Worm (Caenorhabditis elegans) whole organism, L2 larva: ENCODE data around the gene duo-1.

ENCODE experiments used
- F13H6.1 ChIP-seq: sonication (generic microtip); optimal IDR thresholded peaks from 2 replicates; lab custom pipeline; 2016; ENCODE audit warnings: missing genetic modification characterization, missing compliant biosample characterization
- R02D3.7 ChIP-seq: fragments of 150-350 bp; optimal IDR thresholded peaks from 2 replicates; lab custom pipeline; 2014; ENCODE audit warnings: missing biosample characterization, missing genetic modification characterization
- Y55F3AM.14 ChIP-seq: fragments of 200-800 bp; sonication (Bioruptor generic); optimal IDR thresholded peaks from 2 replicates; lab custom pipeline; 2018; ENCODE audit warnings: mild to moderate bottlenecking, missing genetic modification characterization, missing compliant biosample characterization
- alr-1 ChIP-seq: fragments of 150-350 bp; optimal IDR thresholded peaks from 2 replicates; lab custom pipeline; 2014; ENCODE audit warnings: missing biosample characterization, missing genetic modification characterization
- aly-2 ChIP-seq: fragments of 150-350 bp; optimal IDR thresholded peaks from 2 replicates; lab custom pipeline; 2014; ENCODE audit warnings: missing biosample characterization, missing genetic modification characterization
- blmp-1 ChIP-seq: sonication (generic microtip); optimal IDR thresholded peaks from 2 replicates; lab custom pipeline; 2017; ENCODE audit warnings: missing genetic modification characterization, mild to moderate bottlenecking, missing compliant biosample characterization, antibody characterized with exemption, moderate library complexity; ENCODE audit not compliant: insufficient read depth
- ceh-16 ChIP-seq: fragments of 150-350 bp; optimal IDR thresholded peaks from 2 replicates; lab custom pipeline; 2014; ENCODE audit warnings: missing biosample characterization, missing genetic modification characterization
- crh-2 ChIP-seq: sonication (generic microtip); optimal IDR thresholded peaks from 2 replicates; lab custom pipeline; 2017; ENCODE audit warnings: missing biosample characterization, missing genetic modification characterization
- dmd-4 ChIP-seq: sonication (generic microtip); optimal IDR thresholded peaks from 2 replicates; lab custom pipeline; 2017; ENCODE audit warnings: missing biosample characterization, missing genetic modification characterization
- egl-27 ChIP-seq: sonication (generic microtip); optimal IDR thresholded peaks from 3 replicates; lab custom pipeline; 2017; ENCODE audit warnings: missing biosample characterization, missing genetic modification reagents, missing genetic modification characterization
- elt-1 ChIP-seq: fragments of 150-350 bp; optimal IDR thresholded peaks from 2 replicates; lab custom pipeline; 2014; ENCODE audit warnings: missing biosample characterization, missing genetic modification characterization
- elt-3 ChIP-seq: sonication (generic microtip); optimal IDR thresholded peaks from 2 replicates; lab custom pipeline; 2017; ENCODE audit warnings: missing biosample characterization, missing genetic modification characterization
- fos-1 ChIP-seq: fragments of 150-350 bp; optimal IDR thresholded peaks from 2 replicates; lab custom pipeline; 2014; ENCODE audit warnings: missing biosample characterization, missing genetic modification characterization
- gmeb-1 ChIP-seq: fragments of 150-350 bp; optimal IDR thresholded peaks from 2 replicates; lab custom pipeline; 2014; ENCODE audit warnings: missing biosample characterization, missing genetic modification characterization
- lin-11 ChIP-seq: fragments of 150-350 bp; sonication (generic microtip); optimal IDR thresholded peaks from 2 replicates; lab custom pipeline; 2014; ENCODE audit warnings: missing biosample characterization, missing genetic modification characterization, inconsistent platforms, mixed read lengths
- lin-13 ChIP-seq: fragments of 150-350 bp; optimal IDR thresholded peaks from 2 replicates; lab custom pipeline; 2014; ENCODE audit warnings: missing biosample characterization, missing genetic modification reagents, missing genetic modification characterization
- lsy-2 ChIP-seq, 2 experiments: fragments of 150-350 bp in 1 of 2; sonication (generic microtip) in 1 of 2; optimal IDR thresholded peaks; 2 replicates each; lab custom pipeline; 2014 to 2017; ENCODE audit warnings: missing biosample characterization in 2 of 2, missing genetic modification characterization in 2 of 2
- mab-5 ChIP-seq: fragments of 150-350 bp; optimal IDR thresholded peaks from 2 replicates; lab custom pipeline; 2014; ENCODE audit warnings: missing biosample characterization, missing genetic modification characterization
- mbf-1 ChIP-seq: sonication (generic microtip); optimal IDR thresholded peaks from 2 replicates; lab custom pipeline; 2017; ENCODE audit warnings: missing biosample characterization, missing genetic modification characterization
- nhr-10 ChIP-seq: sonication (generic microtip); optimal IDR thresholded peaks from 2 replicates; lab custom pipeline; 2017; ENCODE audit warnings: missing biosample characterization, missing genetic modification characterization
- nhr-11 ChIP-seq: fragments of 150-350 bp; optimal IDR thresholded peaks from 2 replicates; lab custom pipeline; 2014; ENCODE audit warnings: missing biosample characterization, missing genetic modification characterization
- nhr-12 ChIP-seq: fragments of 150-350 bp; optimal IDR thresholded peaks from 2 replicates; lab custom pipeline; 2014; ENCODE audit warnings: missing biosample characterization, missing genetic modification characterization
- nhr-129 ChIP-seq: fragments of 150-350 bp; optimal IDR thresholded peaks from 2 replicates; lab custom pipeline; 2014; ENCODE audit warnings: missing biosample characterization, missing genetic modification characterization
- nhr-21 ChIP-seq: fragments of 150-350 bp; optimal IDR thresholded peaks from 2 replicates; lab custom pipeline; 2014; ENCODE audit warnings: missing biosample characterization, missing genetic modification characterization
- nhr-23 ChIP-seq: fragments of 150-350 bp; optimal IDR thresholded peaks from 2 replicates; lab custom pipeline; 2014; ENCODE audit warnings: missing biosample characterization, missing genetic modification reagents, missing genetic modification characterization
- nhr-237 ChIP-seq: fragments of 150-350 bp; optimal IDR thresholded peaks from 2 replicates; lab custom pipeline; 2014; ENCODE audit warnings: missing biosample characterization, missing genetic modification characterization
- nhr-25 ChIP-seq: fragments of 150-350 bp; sonication (generic microtip); optimal IDR thresholded peaks from 3 replicates; lab custom pipeline; 2014; ENCODE audit warnings: missing biosample characterization, missing genetic modification characterization
- nhr-77 ChIP-seq: fragments of 150-350 bp; optimal IDR thresholded peaks from 2 replicates; lab custom pipeline; 2014; ENCODE audit warnings: missing biosample characterization, missing genetic modification characterization
- peb-1 ChIP-seq: fragments of 150-350 bp; optimal IDR thresholded peaks from 2 replicates; lab custom pipeline; 2014; ENCODE audit warnings: missing biosample characterization, missing genetic modification characterization
- sma-9 ChIP-seq, 2 experiments: fragments of 150-350 bp in 1 of 2; sonication (generic microtip) in 1 of 2; optimal IDR thresholded peaks; 2 replicates each; lab custom pipeline; 2014 to 2016; ENCODE audit warnings: missing genetic modification characterization in 2 of 2, mild to moderate bottlenecking in 1 of 2, missing biosample characterization in 1 of 2, missing compliant biosample characterization in 1 of 2, missing genetic modification reagents in 1 of 2, moderate library complexity in 1 of 2
- snpc-4 ChIP-seq: fragments of 150-350 bp; optimal IDR thresholded peaks from 2 replicates; lab custom pipeline; 2014; ENCODE audit warnings: missing biosample characterization, missing genetic modification characterization
- unc-39 ChIP-seq: fragments of 150-350 bp; optimal IDR thresholded peaks from 2 replicates; lab custom pipeline; 2014; ENCODE audit warnings: missing biosample characterization, missing genetic modification characterization
- unc-55 ChIP-seq: fragments of 150-350 bp; sonication (generic microtip); optimal IDR thresholded peaks from 3 replicates; lab custom pipeline; 2014; ENCODE audit warnings: missing biosample characterization, missing genetic modification reagents, missing genetic modification characterization
- zag-1 ChIP-seq: fragments of 150-350 bp; optimal IDR thresholded peaks from 2 replicates; lab custom pipeline; 2014; ENCODE audit warnings: missing biosample characterization, missing genetic modification characterization
- ztf-1 ChIP-seq: fragments of 200-800 bp; sonication (Bioruptor generic); conservative IDR thresholded peaks from 2 replicates; pipeline ENCODE4 v1.3.6; 2022; ENCODE audit warnings: missing genetic modification characterization, missing compliant biosample characterization
- ztf-11 ChIP-seq: sonication (generic microtip); optimal IDR thresholded peaks from 2 replicates; lab custom pipeline; 2017; ENCODE audit warnings: missing biosample characterization, missing genetic modification characterization
- ztf-4 ChIP-seq: fragments of 150-350 bp; optimal IDR thresholded peaks from 2 replicates; lab custom pipeline; 2014; ENCODE audit warnings: missing biosample characterization, missing genetic modification characterization

duo-1 gene

DNA sequence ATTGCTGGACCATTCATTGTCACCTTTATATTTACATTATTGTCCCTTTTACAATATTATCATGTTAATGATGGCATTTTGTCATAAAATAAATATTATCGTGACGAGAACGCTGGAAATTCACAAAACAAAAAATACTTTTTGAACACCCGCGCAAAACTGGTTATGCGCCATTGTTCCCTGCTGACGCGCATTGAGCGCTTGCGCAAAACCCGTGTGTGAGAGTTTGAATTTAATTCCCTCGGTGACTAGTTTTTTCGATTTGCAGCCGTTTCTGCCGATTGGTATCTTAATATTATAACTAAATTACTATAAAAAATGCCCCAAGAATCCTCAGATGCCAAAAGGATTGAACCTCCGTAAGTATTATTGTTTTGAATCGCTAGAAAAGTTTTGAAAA is 33.0 kb upstream of the duo-1 start, which contains the start of gene pafo-1 (continued):
- TF ChIP-seq snpc-4: peak; percentile 55
- peak; percentile 87 to 93 for TF ChIP-seq lsy-2 (tag; optimal IDR thresholded peaks at IDR 0.05; lab: Kevin White, UChicago)
- TF ChIP-seq nhr-77 (tag; lab: Kevin White, UChicago): peak; percentile 62
- TF ChIP-seq ztf-11 (tag; lab: Kevin White, UChicago): no peak
- TF ChIP-seq ztf-4: peak; percentile 37

DNA sequence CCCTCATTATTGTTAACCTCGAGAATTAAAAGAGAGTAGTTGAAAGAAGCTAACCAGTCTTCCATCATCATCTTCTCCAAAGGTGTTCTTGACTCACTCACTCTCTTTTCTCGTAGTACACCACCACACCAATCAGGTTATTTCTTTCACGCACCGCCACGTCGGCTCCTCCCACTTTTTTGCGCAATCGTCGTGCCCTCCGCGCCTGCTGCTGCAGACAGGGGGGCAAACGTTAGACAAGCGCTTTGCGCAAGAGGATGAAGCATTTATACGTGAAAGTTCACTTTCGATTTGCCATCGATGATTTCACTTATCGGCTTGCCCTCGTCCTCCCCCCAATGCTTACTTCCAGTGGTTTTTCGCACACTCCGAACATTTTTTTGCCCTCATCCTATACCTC is 29.1 kb upstream of the duo-1 start:
- TF ChIP-seq nhr-25 (peak; percentile 61), unc-55 (no peak), crh-2 (tag; lab: Kevin White, UChicago) (no peak), gmeb-1 (no peak), F13H6.1 (tag; lab: Kevin White, UChicago) (peak; percentile 59), blmp-1 (tag; lab: Kevin White, UChicago) (peak; percentile 59), zag-1 (tag; lab: Kevin White, UChicago) (no peak)
- TF ChIP-seq, all 48 proteins: peak for 3

DNA sequence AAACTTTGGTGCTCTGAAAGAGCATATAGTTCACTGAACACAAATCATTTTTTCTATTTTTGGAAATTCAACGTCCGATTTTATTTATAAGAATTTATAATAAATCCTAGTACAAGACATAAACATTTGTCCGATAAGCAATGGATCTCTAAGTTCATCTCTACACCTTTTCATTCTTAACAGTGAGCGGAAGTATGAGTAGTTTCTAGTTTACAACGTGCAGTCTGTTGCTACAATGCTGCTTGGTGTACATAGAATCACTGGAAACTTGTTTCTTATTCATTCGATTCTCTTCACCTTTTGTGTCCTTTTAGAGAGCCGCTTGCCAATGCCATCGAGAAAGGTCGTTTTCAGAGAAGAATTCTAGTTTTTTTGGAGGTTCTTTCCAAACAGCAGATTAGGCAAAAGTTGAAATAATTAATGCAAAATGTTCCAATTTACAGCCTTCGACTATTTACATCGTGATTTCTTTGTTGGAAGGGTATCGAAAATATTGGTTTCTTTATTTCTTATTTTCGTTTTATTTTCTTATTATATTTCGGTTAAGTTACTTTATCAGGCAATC is 27.4 kb upstream of the duo-1 start:
- TF ChIP-seq nhr-21: no peak
- no peak for TF ChIP-seq zag-1 (tag; lab: Kevin White, UChicago)
- TF ChIP-seq lin-11: no peak
- TF ChIP-seq nhr-25: peak; percentile 53
- TF ChIP-seq nhr-10 (tag; lab: Kevin White, UChicago): no peak
- TF ChIP-seq unc-39 (tag; lab: Kevin White, UChicago): no peak
- TF ChIP-seq unc-55: no peak
- TF ChIP-seq, all 48 proteins: peak for 1

DNA sequence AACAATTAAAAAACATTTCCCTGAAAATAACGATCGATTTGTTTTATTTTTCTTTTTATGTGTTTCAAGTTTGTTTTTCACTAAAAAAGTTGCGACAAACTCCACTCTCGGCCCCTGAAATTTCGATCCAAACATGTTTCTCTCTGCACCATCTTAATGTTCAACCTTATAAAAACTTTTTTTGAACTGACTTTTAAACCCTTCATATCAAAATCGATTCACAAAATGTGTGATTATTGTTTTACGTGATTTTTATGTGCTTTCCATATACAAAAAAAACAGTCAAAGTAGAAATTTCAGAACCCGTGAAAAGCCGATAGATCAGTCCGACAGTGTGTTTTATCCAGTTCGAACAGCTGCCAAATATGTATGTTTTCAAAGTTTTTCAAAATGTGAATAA is 26.9 kb upstream of the duo-1 start, which contains the start of gene ccch-1:
TSS of gene ccch-1 (plus strand) at position 301 of the 400 bp plus-strand sequence.
- TF ChIP-seq mab-5 (no peak), fos-1 (tag; lab: Kevin White, UChicago) (no peak), nhr-237 (tag; lab: Kevin White, UChicago) (no peak), egl-27 (tag; lab: Kevin White, UChicago) (no peak), dmd-4 (no peak)

DNA sequence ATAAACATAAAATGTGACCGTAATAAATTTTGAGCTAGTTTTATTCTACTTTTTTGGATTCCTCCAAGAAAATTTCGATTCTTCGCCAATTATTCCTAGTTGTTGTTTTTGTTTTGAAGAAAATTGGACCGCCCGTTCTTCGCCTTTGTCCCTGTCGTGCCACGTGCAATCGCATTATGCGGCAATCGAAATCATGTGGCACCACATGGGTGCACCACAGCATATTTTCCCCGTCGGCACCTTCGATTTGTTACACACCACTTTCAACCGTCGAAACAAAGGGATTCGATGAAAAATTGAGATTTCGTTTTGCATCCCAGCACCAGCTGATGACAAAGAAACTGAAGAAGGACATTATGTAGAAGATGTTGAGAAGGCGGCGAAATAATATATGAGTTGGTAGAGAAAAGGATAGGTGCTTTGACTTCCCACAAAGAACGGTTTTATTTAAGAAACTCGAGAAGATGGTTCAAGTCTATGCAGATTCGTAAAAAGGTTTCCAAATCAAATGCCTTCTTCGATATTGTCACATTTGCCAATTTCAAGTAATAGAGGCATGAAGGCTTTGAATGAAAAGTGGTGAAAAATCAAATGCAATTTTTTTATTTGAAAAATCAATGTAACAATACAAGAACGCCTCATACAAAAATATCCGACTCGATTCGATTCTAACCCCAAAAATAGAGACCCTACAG is 25.6 kb upstream of the duo-1 start:
- TF ChIP-seq nhr-129 (tag; lab: Kevin White, UChicago): peak; percentile 13
- TF ChIP-seq nhr-25: peak; percentile 30
- TF ChIP-seq unc-39 (tag; lab: Kevin White, UChicago): no peak

DNA sequence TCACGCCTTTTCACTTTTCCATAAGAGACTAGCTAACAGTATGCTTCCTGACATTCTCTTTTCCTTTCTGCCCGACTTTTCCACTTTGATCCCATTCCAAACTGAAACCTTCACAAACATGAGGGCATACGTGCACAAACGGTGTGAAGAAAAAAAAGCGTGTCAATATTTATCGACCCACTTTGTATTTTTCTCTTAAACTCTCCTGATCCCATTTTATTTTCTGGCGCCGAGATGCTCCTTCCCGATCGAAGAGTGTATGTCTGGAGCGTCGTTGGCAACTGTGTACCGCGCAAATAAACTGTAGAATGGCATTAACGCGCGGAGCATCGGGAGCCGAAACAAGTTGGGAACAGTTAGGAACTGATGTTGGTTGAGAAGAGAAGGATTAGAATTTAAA is 24.9 kb upstream of the duo-1 start:
- peak; percentile 41 for TF ChIP-seq nhr-129 (tag; lab: Kevin White, UChicago)
- peak; percentile 82 for TF ChIP-seq F13H6.1 (tag; lab: Kevin White, UChicago)
- TF ChIP-seq sma-9 (GFP tag; optimal IDR thresholded peaks at IDR 0.05; lab: Kevin White, UChicago): peak; percentile 44
- TF ChIP-seq sma-9 (tag; optimal IDR thresholded peaks at IDR 0.05; lab: Kevin White, UChicago): no peak
- no peak for TF ChIP-seq mab-5

DNA sequence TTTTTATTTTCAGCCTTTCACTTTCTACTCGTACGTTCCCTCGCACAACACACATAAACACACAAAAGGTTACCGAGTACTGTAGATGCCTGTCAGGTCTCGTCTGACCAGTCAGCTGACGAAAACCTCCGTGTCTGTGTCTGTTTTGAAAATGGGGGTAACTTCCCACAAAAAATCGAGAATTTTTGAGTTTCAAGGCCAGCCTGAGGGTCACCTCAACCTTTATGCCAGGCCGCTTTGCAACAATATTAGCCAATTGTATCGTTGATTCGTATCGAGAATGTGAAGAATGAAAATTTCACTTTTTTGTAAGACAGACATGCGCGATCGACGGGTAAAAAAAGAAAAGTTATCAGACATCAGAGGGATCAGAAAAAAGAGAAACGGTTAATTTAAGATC is 23.3 kb upstream of the duo-1 start:
- TF ChIP-seq R02D3.7 (tag; lab: Kevin White, UChicago) (no peak), F13H6.1 (tag; lab: Kevin White, UChicago) (peak; percentile 48), nhr-25 (peak; percentile 96), blmp-1 (tag; lab: Kevin White, UChicago) (peak; percentile 97), elt-1 (tag; lab: Kevin White, UChicago) (no peak), lsy-2 (tag; optimal IDR thresholded peaks at IDR 0.05; lab: Kevin White, UChicago) (peak in 1 of 2 experiments; percentile 45), aly-2 (tag; lab: Kevin White, UChicago) (no peak), nhr-23 (tag; lab: Kevin White, UChicago) (no peak), mab-5 (no peak), unc-55 (no peak), ceh-16 (tag; lab: Kevin White, UChicago) (peak; percentile 53), dmd-4 (no peak), ztf-11 (tag; lab: Kevin White, UChicago) (no peak), alr-1 (tag; lab: Kevin White, UChicago) (no peak), egl-27 (tag; lab: Kevin White, UChicago) (peak; percentile 32), nhr-237 (tag; lab: Kevin White, UChicago) (no peak), peb-1 (tag; lab: Kevin White, UChicago) (no peak), Y55F3AM.14 (GFP tag; lab: Kevin White, UChicago) (peak; percentile 45), ztf-1 (no peak), nhr-11 (tag; lab: Kevin White, UChicago) (no peak), elt-3 (tag; lab: Kevin White, UChicago) (no peak), nhr-12 (tag; lab: Kevin White, UChicago) (no peak), nhr-21 (peak; percentile 47), sma-9 (GFP tag; optimal IDR thresholded peaks at IDR 0.05; lab: Kevin White, UChicago) (peak; percentile 65), sma-9 (tag; optimal IDR thresholded peaks at IDR 0.05; lab: Kevin White, UChicago) (no peak), nhr-129 (tag; lab: Kevin White, UChicago) (peak; percentile 80), lin-13 (no peak), nhr-77 (tag; lab: Kevin White, UChicago) (no peak), nhr-10 (tag; lab: Kevin White, UChicago) (no peak), mbf-1 (no peak)
